Fruit fly (Drosophila melanogaster) whole organism, embryonic: ENCODE results near the gene CG9737.

Source experiments
- Atf6 ChIP-seq: fragments of 200-800 bp; sonication (Bioruptor generic); IDR thresholded peaks from 2 replicates; pipeline ENCODE4 v1.3.6; 2022; ENCODE audit warnings: missing biosample characterization, missing genetic modification characterization
- CG11247 ChIP-seq: fragments of 200-800 bp; sonication (Bioruptor generic); IDR thresholded peaks from 2 replicates; pipeline ENCODE4 v1.3.6; 2022; ENCODE audit warnings: missing biosample characterization, missing genetic modification characterization
- CG11695 ChIP-seq: fragments of 200-800 bp; sonication (Bioruptor generic); IDR thresholded peaks from 3 replicates; pipeline ENCODE4 v1.3.6; 2022; ENCODE audit warnings: missing biosample characterization, missing genetic modification characterization
- CG12219 ChIP-seq: fragments of 200-800 bp; sonication (Bioruptor generic); optimal IDR thresholded peaks from 3 replicates; lab custom pipeline; 2018; ENCODE audit warnings: missing biosample characterization, mild to moderate bottlenecking, missing genetic modification characterization
- CG14860 ChIP-seq: fragments of 200-800 bp; sonication (Bioruptor generic); IDR thresholded peaks from 3 replicates; pipeline ENCODE4 v1.3.6; 2022; ENCODE audit warnings: missing biosample characterization, missing genetic modification characterization; ENCODE audit not compliant: partially characterized antibody
- CG34376 ChIP-seq: fragments of 200-800 bp; sonication (Bioruptor generic); optimal IDR thresholded peaks from 2 replicates; lab custom pipeline; 2018; ENCODE audit warnings: missing biosample characterization, mild to moderate bottlenecking, missing genetic modification characterization
- CG4820 ChIP-seq: fragments of 200-800 bp; sonication (Bioruptor generic); optimal IDR thresholded peaks from 3 replicates; lab custom pipeline; 2016; ENCODE audit warnings: missing biosample characterization, missing genetic modification characterization
- Dad ChIP-seq: fragments of 200-800 bp; sonication (Bioruptor generic); optimal IDR thresholded peaks from 3 replicates; lab custom pipeline; 2016; ENCODE audit warnings: missing biosample characterization, missing genetic modification characterization
- Gsc ChIP-seq: fragments of 200-800 bp; sonication (Bioruptor generic); IDR thresholded peaks from 2 replicates; pipeline ENCODE4 v1.3.6; 2022; ENCODE audit warnings: missing biosample characterization, missing genetic modification characterization
- Meics ChIP-seq: fragments of 200-800 bp; sonication (Bioruptor generic); optimal IDR thresholded peaks from 2 replicates; lab custom pipeline; 2017; ENCODE audit warnings: missing biosample characterization, mild to moderate bottlenecking, missing genetic modification characterization
- Neu2 ChIP-seq: fragments of 200-800 bp; sonication (Bioruptor generic); optimal IDR thresholded peaks from 3 replicates; lab custom pipeline; 2016; ENCODE audit warnings: missing biosample characterization, missing genetic modification characterization, borderline replicate concordance
- gsb-n ChIP-seq: fragments of 200-800 bp; sonication (Bioruptor generic); optimal IDR thresholded peaks from 3 replicates; lab custom pipeline; 2018; ENCODE audit warnings: missing biosample characterization, mild to moderate bottlenecking, missing genetic modification characterization
- pros ChIP-seq: fragments of 200-800 bp; sonication (Bioruptor generic); optimal IDR thresholded peaks from 3 replicates; lab custom pipeline; 2019; ENCODE audit warnings: missing biosample characterization, mild to moderate bottlenecking, missing genetic modification characterization, moderate library complexity

DNA sequence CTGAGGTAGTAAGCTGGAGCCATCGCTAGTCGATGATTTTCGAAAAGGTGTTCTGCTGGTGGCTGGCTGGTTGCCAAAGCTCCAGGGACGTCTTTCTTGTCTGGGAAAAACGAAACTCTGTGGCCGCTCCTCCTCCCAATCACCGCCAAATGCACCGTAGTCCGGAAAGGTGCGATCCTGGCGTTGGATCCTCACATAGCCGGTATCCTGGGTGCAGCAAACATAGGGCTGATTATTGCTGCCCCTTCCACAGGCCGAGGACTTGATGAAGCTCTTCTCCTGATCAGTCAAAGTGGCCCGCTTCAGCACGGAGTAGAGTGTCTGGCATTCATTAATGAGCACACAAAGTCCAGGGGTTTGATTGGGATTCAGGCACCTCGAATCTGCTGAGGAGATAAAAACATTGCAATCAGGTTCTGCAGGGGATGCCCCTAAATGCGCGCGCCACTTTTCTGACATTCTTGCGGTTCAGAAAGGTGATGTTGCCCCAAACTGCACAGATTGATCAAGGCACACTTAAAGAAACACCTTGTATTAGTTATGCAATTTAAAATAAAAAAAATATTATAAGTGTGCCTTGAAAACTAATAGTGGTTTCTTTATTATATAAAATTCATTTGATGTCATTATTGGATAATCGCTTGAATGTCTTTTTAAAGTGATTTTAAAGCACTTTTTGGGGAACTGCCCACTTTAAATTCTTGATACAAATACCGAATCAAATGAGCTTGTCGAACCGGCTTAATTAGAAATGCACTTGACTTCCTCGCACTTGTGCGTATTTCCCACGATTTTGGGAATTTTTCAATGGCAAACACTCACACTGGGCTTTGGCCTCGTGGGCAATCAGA lies 2.9 kb upstream of the CG9737 start:
- TF ChIP-seq CG34376 (no peak), Atf6 (no peak), CG11695 (no peak), CG14860 (GFP tag; lab: Robert Waterston, UW) (no peak), CG11247 (GFP tag; lab: Robert Waterston, UW) (no peak), pros (GFP tag; lab: Kevin White, UChicago) (no peak), gsb-n (tag; lab: Kevin White, UChicago) (no peak), CG12219 (no peak), Dad (no peak), Neu2 (GFP tag; lab: Kevin White, UChicago) (no peak), Gsc (GFP tag; lab: Robert Waterston, UW) (no peak), Meics (GFP tag; lab: Kevin White, UChicago) (no peak), CG4820 (no peak)
